Fruit fly (Drosophila melanogaster): Measurements from ENCODE around the gene ttk.

ttk gene

DNA sequence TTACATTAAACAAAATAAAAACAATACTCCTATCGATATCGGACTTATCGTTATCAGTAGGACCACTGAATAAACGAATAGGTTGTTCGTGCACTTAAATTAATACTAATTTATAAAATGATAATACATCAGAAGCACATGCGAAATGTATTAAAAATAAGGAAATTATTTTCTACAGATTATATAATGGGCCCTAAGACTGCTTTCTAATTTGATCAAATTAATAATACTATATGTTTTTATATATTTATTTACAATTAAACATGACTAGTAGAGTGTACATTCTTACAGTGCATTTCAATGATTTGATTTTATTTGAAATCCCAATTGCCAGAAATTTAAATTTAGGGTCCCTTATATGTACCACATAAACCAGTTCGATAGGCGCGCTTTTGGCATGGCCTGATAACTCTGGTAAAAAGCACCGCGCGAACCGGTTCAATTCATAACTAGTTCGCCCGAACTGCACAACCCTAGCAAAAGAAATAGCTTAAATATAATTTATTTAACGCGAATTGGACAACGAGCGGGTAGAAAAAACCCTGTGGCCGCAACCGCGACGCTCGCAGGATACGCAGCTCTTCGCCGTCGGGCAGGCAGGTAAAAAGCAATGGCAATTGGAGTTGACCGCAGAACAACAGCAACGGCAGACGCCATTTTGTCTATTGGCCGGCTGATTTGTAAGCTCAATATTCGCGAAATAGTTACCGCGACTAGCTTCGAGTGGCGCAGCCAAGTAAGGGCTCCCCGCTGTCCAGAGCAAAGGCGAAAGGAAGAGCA, 63.1 kb downstream of the ttk start, which contains the start of the genes CG2126 and faf (continued):
- no peak for TF ChIP-seq p53 (GFP tag; optimal IDR thresholded peaks at IDR 0.05)
- peak; percentile 3 for TF ChIP-seq Atf3 (GFP tag; optimal IDR thresholded peaks at IDR 0.05)
- peak; percentile 75 for TF ChIP-seq CG12155 (GFP tag; optimal IDR thresholded peaks at IDR 0.05)
- peak; percentile 44 for TF ChIP-seq Dp (GFP tag; optimal IDR thresholded peaks at IDR 0.05)
- peak; percentile 69 for TF ChIP-seq Oli (tag; optimal IDR thresholded peaks at IDR 0.05)
- peak; percentile 92 for TF ChIP-seq CG12391 (tag; optimal IDR thresholded peaks at IDR 0.05)
- TF ChIP-seq odd (GFP tag; optimal IDR thresholded peaks at IDR 0.05), result peak; percentile 35
- peak; percentile 17 for TF ChIP-seq repo (GFP tag; optimal IDR thresholded peaks at IDR 0.05)
- peak; percentile 77 for TF ChIP-seq bcd (GFP tag; optimal IDR thresholded peaks at IDR 0.05)
- peak; percentile 87 for TF ChIP-seq CG2712 (tag; optimal IDR thresholded peaks at IDR 0.05)
- TF ChIP-seq Antp (GFP tag; optimal IDR thresholded peaks at IDR 0.05), result peak; percentile 58
- TF ChIP-seq lola (GFP tag; optimal IDR thresholded peaks at IDR 0.05), result peak in 1 of 3 experiments; percentile 72
- no peak for TF ChIP-seq cad (GFP tag; optimal IDR thresholded peaks at IDR 0.05)
- TF ChIP-seq twi (tag; optimal IDR thresholded peaks at IDR 0.05), result peak; percentile 58
- peak; percentile 59 for TF ChIP-seq Rx (GFP tag; IDR thresholded peaks at IDR 0.05)
- TF ChIP-seq chinmo (GFP tag; IDR thresholded peaks at IDR 0.05; ENCODE audit: partially characterized antibody), result no peak
- no peak for TF ChIP-seq disco-r (GFP tag; optimal IDR thresholded peaks at IDR 0.05)
- no peak for TF ChIP-seq ftz-f1 (GFP tag; optimal IDR thresholded peaks at IDR 0.05)
- peak in 1 of 2 experiments; percentile 42 for TF ChIP-seq insv (GFP tag; optimal IDR thresholded peaks at IDR 0.05)
- TF ChIP-seq CG10147 (GFP tag; optimal IDR thresholded peaks at IDR 0.05), result peak; percentile 60
- TF ChIP-seq ewg (GFP tag; optimal IDR thresholded peaks at IDR 0.05), result peak; percentile 56
- peak; percentile 31; the same call in 1 of the 2 replicates for TF ChIP-seq inv (GFP tag; IDR thresholded peaks at IDR 0.05; ENCODE audit: partially characterized antibody)
- no peak for TF ChIP-seq wek (GFP tag; optimal IDR thresholded peaks at IDR 0.05)
- TF ChIP-seq CG10462 (GFP tag; optimal IDR thresholded peaks at IDR 0.05), result peak; percentile 56
- peak; percentile 59 for TF ChIP-seq CG33557 (GFP tag; optimal IDR thresholded peaks at IDR 0.05)
- peak; percentile 59 for TF ChIP-seq CG15011 (GFP tag; optimal IDR thresholded peaks at IDR 0.05)
- TF ChIP-seq CG8290 (GFP tag; optimal IDR thresholded peaks at IDR 0.05), result peak; percentile 44
- TF ChIP-seq CG8290 (tag; optimal IDR thresholded peaks at IDR 0.05), result no peak
- TF ChIP-seq sim (GFP tag; IDR thresholded peaks at IDR 0.05), result 0 out of 2 replicates have a peak, but pooled peaks have one; percentile 7
- TF ChIP-seq jumu (GFP tag; optimal IDR thresholded peaks at IDR 0.05), result peak; percentile 12
- no peak for TF ChIP-seq CG8478 (optimal IDR thresholded peaks at IDR 0.05)
- TF ChIP-seq gfzf (GFP tag; optimal IDR thresholded peaks at IDR 0.05), result peak; percentile 34
- TF ChIP-seq bab2 (GFP tag; optimal IDR thresholded peaks at IDR 0.05), result peak; percentile 52
- TF ChIP-seq CG9876 (GFP tag; optimal IDR thresholded peaks at IDR 0.05), result peak; percentile 12
- TF ChIP-seq Doc2 (GFP tag; IDR thresholded peaks at IDR 0.05), result no peak
- TF ChIP-seq ash1 (GFP tag; optimal IDR thresholded peaks at IDR 0.05), result no peak
- peak; percentile 41 for TF ChIP-seq schlank (tag; optimal IDR thresholded peaks at IDR 0.05)
- TF ChIP-seq cas (GFP tag; IDR thresholded peaks at IDR 0.05), result peak; percentile 60; the same call in 1 of the 2 replicates
- peak; percentile 1 for TF ChIP-seq slp2 (GFP tag; optimal IDR thresholded peaks at IDR 0.05)
- TF ChIP-seq CG6272 (GFP tag; IDR thresholded peaks at IDR 0.05), result peak; percentile 66; the same call in 1 of the 2 replicates
- peak; percentile 44 for TF ChIP-seq CG17186 (GFP tag; optimal IDR thresholded peaks at IDR 0.05)
- TF ChIP-seq Kr (GFP tag; optimal IDR thresholded peaks at IDR 0.05), result no peak
- peak; percentile 45 for TF ChIP-seq zf30C (GFP tag; optimal IDR thresholded peaks at IDR 0.05)
- TF ChIP-seq cato (GFP tag; optimal IDR thresholded peaks at IDR 0.05; ENCODE audit: borderline replicate concordance), result peak; percentile 60
- peak; percentile 44 for TF ChIP-seq CG10431 (GFP tag; optimal IDR thresholded peaks at IDR 0.05)
- no peak for TF ChIP-seq TFAM (GFP tag; optimal IDR thresholded peaks at IDR 0.05)
- TF ChIP-seq prd (optimal IDR thresholded peaks at IDR 0.05), result no peak
- peak; percentile 84 for TF ChIP-seq prd (GFP tag; IDR thresholded peaks at IDR 0.05)
- peak; percentile 70 for TF ChIP-seq CG9437 (GFP tag; optimal IDR thresholded peaks at IDR 0.05)
- peak; percentile 9 for TF ChIP-seq CG12071 (GFP tag; optimal IDR thresholded peaks at IDR 0.05)

Data from whole organism, embryonic.